Worm (Caenorhabditis elegans) whole organism, L3 larva: ENCODE data around the gene fipr-16.

Experiments
- R02D3.7 ChIP-seq: fragments of 150-350 bp; optimal IDR thresholded peaks from 2 replicates; lab custom pipeline; 2014; ENCODE audit warnings: missing biosample characterization, missing genetic modification characterization
- ZK546.5 ChIP-seq: sonication (generic microtip); optimal IDR thresholded peaks from 2 replicates; lab custom pipeline; 2017; ENCODE audit warnings: missing biosample characterization, missing genetic modification characterization
- aly-2 ChIP-seq: fragments of 150-350 bp; optimal IDR thresholded peaks from 2 replicates; lab custom pipeline; 2014; ENCODE audit warnings: missing biosample characterization, missing genetic modification characterization
- ceh-82 ChIP-seq: fragments of 150-350 bp; optimal IDR thresholded peaks from 2 replicates; lab custom pipeline; 2014; ENCODE audit warnings: missing biosample characterization, missing genetic modification characterization
- daf-12 ChIP-seq: fragments of 150-350 bp; optimal IDR thresholded peaks from 2 replicates; lab custom pipeline; 2014; ENCODE audit warnings: missing biosample characterization, missing genetic modification reagents, missing genetic modification characterization
- egl-27 ChIP-seq: sonication (generic microtip); optimal IDR thresholded peaks from 4 replicates; lab custom pipeline; 2017; ENCODE audit warnings: missing biosample characterization, missing genetic modification reagents, missing genetic modification characterization
- nfya-1 ChIP-seq: sonication (generic microtip); optimal IDR thresholded peaks from 2 replicates; lab custom pipeline; 2017; ENCODE audit warnings: missing genetic modification characterization, mild to moderate bottlenecking, missing compliant biosample characterization, antibody characterized with exemption, moderate library complexity; ENCODE audit not compliant: insufficient read depth
- nhr-12 ChIP-seq: fragments of 150-350 bp; optimal IDR thresholded peaks from 2 replicates; lab custom pipeline; 2014; ENCODE audit warnings: missing biosample characterization, missing genetic modification characterization
- nhr-76 ChIP-seq: fragments of 150-350 bp; sonication (generic microtip); optimal IDR thresholded peaks from 5 replicates; lab custom pipeline; 2014; ENCODE audit warnings: missing biosample characterization, missing genetic modification characterization
- nhr-77 ChIP-seq: fragments of 150-350 bp; optimal IDR thresholded peaks from 2 replicates; lab custom pipeline; 2014; ENCODE audit warnings: missing biosample characterization, missing genetic modification characterization
- sea-2 ChIP-seq: fragments of 150-350 bp; sonication (generic microtip); optimal IDR thresholded peaks from 4 replicates; lab custom pipeline; 2014; ENCODE audit warnings: missing biosample characterization, missing genetic modification reagents, missing genetic modification characterization

DNA sequence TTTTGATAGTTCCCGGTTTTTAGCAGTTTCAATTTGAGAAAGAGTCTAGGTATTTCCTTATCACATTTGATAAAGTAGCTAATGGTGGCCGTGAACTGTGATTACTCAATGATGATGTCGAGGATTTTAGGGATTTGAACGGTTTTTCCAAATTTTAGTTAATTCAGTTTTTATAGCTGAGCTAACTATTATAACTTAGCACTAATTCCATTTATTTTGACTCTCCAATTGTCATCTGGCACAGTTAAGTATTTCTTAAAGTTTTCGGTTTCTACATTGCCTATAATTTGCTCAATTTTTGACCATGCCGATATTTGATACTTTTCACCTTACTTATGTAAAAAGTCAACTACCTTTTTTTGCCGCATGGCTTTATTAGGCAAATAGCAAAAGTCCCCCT, 17.5 kb downstream of the fipr-16 start:
- TF ChIP-seq ceh-82 (tag; lab: Kevin White, UChicago) = no peak
- no peak for TF ChIP-seq nhr-76 (tag; lab: Kevin White, UChicago)
- no peak for TF ChIP-seq nhr-12 (tag; lab: Kevin White, UChicago)
- TF ChIP-seq ZK546.5 (tag; lab: Kevin White, UChicago) = no peak
- TF ChIP-seq daf-12 (tag; lab: Kevin White, UChicago) = no peak
- no peak for TF ChIP-seq R02D3.7
- no peak for TF ChIP-seq sea-2 (GFP tag; lab: Kevin White, UChicago)
- TF ChIP-seq aly-2 (tag; lab: Kevin White, UChicago) = no peak
- no peak for TF ChIP-seq nhr-77
- TF ChIP-seq nfya-1 (tag; lab: Kevin White, UChicago) = no peak
- no peak for TF ChIP-seq egl-27 (tag; lab: Kevin White, UChicago)
